Fruit fly (Drosophila melanogaster): ENCODE measurements around the gene Xrcc2.

The Xrcc2 gene

dm6 chrX:18546785-18547184 is 46.9 kb downstream of the Xrcc2 start (continued):
- TF ChIP-seq CG12104 (GFP tag; optimal IDR thresholded peaks at IDR 0.05) (peak; percentile 53), Sox100B (GFP tag; optimal IDR thresholded peaks at IDR 0.05) (peak; percentile 74), Ssrp (tag; optimal IDR thresholded peaks at IDR 0.05) (peak; percentile 69), E2f2 (GFP tag; IDR thresholded peaks at IDR 0.05) (peak; percentile 53), tio (GFP tag; optimal IDR thresholded peaks at IDR 0.05) (peak; percentile 50), Rx (GFP tag; IDR thresholded peaks at IDR 0.05) (peak; percentile 71), CG6175 (GFP tag; IDR thresholded peaks at IDR 0.05) (peak; percentile 81; the same call in 2 of the 3 replicates), ind (GFP tag; optimal IDR thresholded peaks at IDR 0.05) (peak; percentile 76), Mad (GFP tag; optimal IDR thresholded peaks at IDR 0.05) (peak; percentile 59), Bdp1 (GFP tag; optimal IDR thresholded peaks at IDR 0.05) (peak; percentile 51), yki (optimal IDR thresholded peaks at IDR 0.05) (no peak), E2f1 (GFP tag; IDR thresholded peaks at IDR 0.05) (peak; percentile 88), Scr (GFP tag; IDR thresholded peaks at IDR 0.05; ENCODE audit: partially characterized antibody) (no peak), B-H2 (GFP tag; optimal IDR thresholded peaks at IDR 0.05) (peak; percentile 52), CG9437 (GFP tag; optimal IDR thresholded peaks at IDR 0.05) (peak; percentile 60), grau (tag; optimal IDR thresholded peaks at IDR 0.05) (peak; percentile 85), CG31365 (tag; optimal IDR thresholded peaks at IDR 0.05) (peak; percentile 28), Dbx (GFP tag; IDR thresholded peaks at IDR 0.05) (peak; percentile 88), nerfin-1 (tag; optimal IDR thresholded peaks at IDR 0.05) (peak; percentile 52), usp (GFP tag; optimal IDR thresholded peaks at IDR 0.05) (no peak), CG6765 (GFP tag; optimal IDR thresholded peaks at IDR 0.05) (peak; percentile 33), CG18476 (GFP tag; optimal IDR thresholded peaks at IDR 0.05) (peak; percentile 36), Bteb2 (GFP tag; optimal IDR thresholded peaks at IDR 0.05) (peak; percentile 72), Dip3 (GFP tag; optimal IDR thresholded peaks at IDR 0.05) (peak; percentile 75), gcm2 (GFP tag; optimal IDR thresholded peaks at IDR 0.05) (peak; percentile 36), h (optimal IDR thresholded peaks at IDR 0.05) (no peak), bowl (GFP tag; IDR thresholded peaks at IDR 0.05) (peak; percentile 58; the same call in 1 of the 2 replicates), CG18262 (tag; optimal IDR thresholded peaks at IDR 0.05) (peak; percentile 72), abd-A (tag; optimal IDR thresholded peaks at IDR 0.05) (peak; percentile 18), gce (GFP tag; IDR thresholded peaks at IDR 0.05) (peak; percentile 45; the same call in 2 of the 3 replicates), Adf1 (GFP tag; IDR thresholded peaks at IDR 0.05) (peak; percentile 53; the same call in 1 of the 2 replicates), aop (GFP tag; IDR thresholded peaks at IDR 0.05) (no peak), chinmo (GFP tag; IDR thresholded peaks at IDR 0.05; ENCODE audit: partially characterized antibody) (no peak), Ets65A (GFP tag) (peak; percentile 96), ATbp (GFP tag; optimal IDR thresholded peaks at IDR 0.05) (peak; percentile 57), Nf-YB (GFP tag; optimal IDR thresholded peaks at IDR 0.05) (peak; percentile 43), Med (GFP tag) (peak; percentile 97), CG2202 (tag; optimal IDR thresholded peaks at IDR 0.05) (no peak), esg (GFP tag; conservative IDR thresholded peaks at IDR 0.05) (peak; percentile 82), emc (GFP tag; optimal IDR thresholded peaks at IDR 0.05) (peak; percentile 32), gt (GFP tag; IDR thresholded peaks at IDR 0.05) (0 out of 2 replicates have a peak, but pooled peaks have one; percentile 28), TFAM (GFP tag; optimal IDR thresholded peaks at IDR 0.05) (no peak), Sox102F (GFP tag; optimal IDR thresholded peaks at IDR 0.05) (peak; percentile 83), slou (GFP tag; optimal IDR thresholded peaks at IDR 0.05) (no peak), CG6272 (GFP tag; IDR thresholded peaks at IDR 0.05) (peak; percentile 63), CG34422 (GFP tag; IDR thresholded peaks at IDR 0.05) (peak; percentile 79), Mrtf (GFP tag; IDR thresholded peaks at IDR 0.05) (peak; percentile 75; the same call in 2 of the 3 replicates), Optix (GFP tag; IDR thresholded peaks at IDR 0.05) (peak; percentile 51; the same call in 1 of the 3 replicates), eve (GFP tag; optimal IDR thresholded peaks at IDR 0.05) (peak in 1 of 2 experiments; percentile 84), Sry-β (GFP tag; optimal IDR thresholded peaks at IDR 0.05) (no peak), CG15696 (tag; optimal IDR thresholded peaks at IDR 0.05) (peak; percentile 60), Eip74EF (GFP tag; optimal IDR thresholded peaks at IDR 0.05) (peak in 1 of 2 experiments; percentile 54)

Measured in whole organism, embryonic.